Worm (Caenorhabditis elegans) whole organism, late embryonic: ENCODE data around the gene mrck-1.

ENCODE experiments used
- ceh-18 ChIP-seq: sonication (generic microtip); optimal IDR thresholded peaks from 2 replicates; lab custom pipeline; 2016; ENCODE audit warnings: missing genetic modification characterization, missing compliant biosample characterization
- elt-2 ChIP-seq: sonication (generic microtip); optimal IDR thresholded peaks from 2 replicates; lab custom pipeline; 2016; ENCODE audit warnings: missing genetic modification reagents, missing genetic modification characterization, missing compliant biosample characterization
- madf-2 ChIP-seq: sonication (generic microtip); optimal IDR thresholded peaks from 2 replicates; lab custom pipeline; 2017; ENCODE audit warnings: missing genetic modification characterization, missing compliant biosample characterization

ce11 chrV:6270097-6270496 lies 3.0 kb upstream of the mrck-1 start:
- TF ChIP-seq madf-2 (tag; lab: Kevin White, UChicago) (no peak), ceh-18 (tag; lab: Kevin White, UChicago) (no peak), elt-2 (no peak)
